Fruit fly (Drosophila melanogaster): ENCODE results near the gene aos.

DNA sequence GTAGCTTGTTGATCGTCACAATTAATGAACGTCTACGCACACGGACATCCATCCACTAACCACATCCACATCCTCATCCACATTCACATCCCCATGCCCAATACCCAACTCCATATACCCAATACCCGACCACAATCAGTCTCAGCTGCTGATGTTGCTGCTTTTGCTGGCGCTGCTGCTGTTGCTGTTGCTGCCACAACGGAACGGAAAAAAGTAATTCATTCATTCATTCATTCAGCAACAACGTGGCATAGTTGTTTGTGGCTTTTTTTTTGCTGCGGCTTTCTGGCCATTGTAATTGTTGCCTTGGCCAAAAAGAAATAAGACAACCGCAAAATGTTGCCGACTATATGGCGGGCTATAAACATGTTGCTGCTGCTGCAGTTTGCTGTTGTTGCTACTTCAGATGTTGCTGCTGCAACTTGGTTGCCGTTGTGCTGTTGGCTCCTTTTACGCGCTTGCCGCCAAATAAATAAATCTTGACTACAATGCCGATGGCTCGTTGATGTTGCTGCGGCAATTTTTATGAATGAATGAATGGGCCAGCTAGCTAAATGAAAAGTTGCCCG lies 6.2 kb downstream of the aos start:
- TF ChIP-seq EcR (GFP tag; optimal IDR thresholded peaks at IDR 0.05), result no peak
- TF ChIP-seq CG15710 (tag; optimal IDR thresholded peaks at IDR 0.05), result no peak
- TF ChIP-seq fd96Ca (GFP tag; IDR thresholded peaks at IDR 0.05), result no peak
- no peak for TF ChIP-seq CG9948 (tag; optimal IDR thresholded peaks at IDR 0.05)
- TF ChIP-seq Snoo (tag; optimal IDR thresholded peaks at IDR 0.05), result no peak

All from whole organism, pupa.